Fruit fly (Drosophila melanogaster) S2 (cell line): Measurements from ENCODE around the gene PGRP-LE.
"Not testable (repeated sequence)": the region's sequence is repeated elsewhere in the genome, so short reads cannot be mapped to it uniquely, and the experiment has no call there.

Experiments used
- CG8478 ChIP-seq: fragments of >200 bp; optimal IDR thresholded peaks from 2 replicates; lab custom pipeline; 2018
- CTCF ChIP-seq, 2 experiments: fragments of >200 bp; optimal IDR thresholded peaks; 2 replicates each; lab custom pipeline; 2018

DNA sequence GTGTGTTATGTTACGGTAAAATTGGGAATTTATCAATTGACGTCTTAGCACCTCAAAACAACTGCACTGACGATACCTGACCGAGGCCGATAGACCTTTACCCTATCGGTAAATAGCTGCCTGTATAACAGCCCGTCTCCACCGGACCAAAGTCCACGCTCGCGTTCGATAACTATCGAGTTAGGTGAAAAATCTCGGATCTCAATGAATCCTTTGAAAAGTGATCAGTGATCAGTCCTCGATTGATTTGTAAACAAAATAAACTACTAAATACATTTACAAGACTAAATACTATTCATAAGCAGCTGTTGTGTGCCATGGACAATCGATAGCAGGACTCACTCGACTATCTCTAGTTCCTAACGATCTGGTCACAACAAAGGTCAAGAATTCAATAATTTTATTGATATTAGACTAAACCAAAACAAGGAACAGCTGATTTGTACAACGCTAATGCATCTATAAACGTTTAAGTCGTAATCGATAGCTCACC, 7.7 kb downstream of the PGRP-LE start, which contains the start of gene sordd1:
- not testable (repeated sequence) for TF ChIP-seq CG8478; CTCF (optimal IDR thresholded peaks at IDR 0.05; lab: Kevin White, UChicago)
